Fruit fly (Drosophila melanogaster): ENCODE measurements around the gene CG11374.

CG11374 gene

dm6 chr2L:110046-110445 is 33.9 kb downstream of the CG11374 start:
- TF ChIP-seq ovo (GFP tag; optimal IDR thresholded peaks at IDR 0.05) (no peak), CG12768 (GFP tag; optimal IDR thresholded peaks at IDR 0.05) (no peak), CG33017 (tag; optimal IDR thresholded peaks at IDR 0.05) (no peak), tj (GFP tag; optimal IDR thresholded peaks at IDR 0.05) (peak; percentile 99)

dm6 chr2L:114429-114828 is 38.3 kb downstream of the CG11374 start, which contains the start of gene ND-15:
TSS of gene ND-15 (plus strand) at chr2L:114726.
- TF ChIP-seq tj (GFP tag; optimal IDR thresholded peaks at IDR 0.05) (peak; percentile 21), ovo (GFP tag; optimal IDR thresholded peaks at IDR 0.05) (peak; percentile 88), bab1 (GFP tag; optimal IDR thresholded peaks at IDR 0.05) (peak; percentile 72), kay (GFP tag; ENCODE audit: borderline replicate concordance) (peak; percentile 11), CG14711 (tag; optimal IDR thresholded peaks at IDR 0.05) (no peak), CG5204 (GFP tag; optimal IDR thresholded peaks at IDR 0.05) (no peak), CG7045 (GFP tag; optimal IDR thresholded peaks at IDR 0.05) (no peak)

DNA sequence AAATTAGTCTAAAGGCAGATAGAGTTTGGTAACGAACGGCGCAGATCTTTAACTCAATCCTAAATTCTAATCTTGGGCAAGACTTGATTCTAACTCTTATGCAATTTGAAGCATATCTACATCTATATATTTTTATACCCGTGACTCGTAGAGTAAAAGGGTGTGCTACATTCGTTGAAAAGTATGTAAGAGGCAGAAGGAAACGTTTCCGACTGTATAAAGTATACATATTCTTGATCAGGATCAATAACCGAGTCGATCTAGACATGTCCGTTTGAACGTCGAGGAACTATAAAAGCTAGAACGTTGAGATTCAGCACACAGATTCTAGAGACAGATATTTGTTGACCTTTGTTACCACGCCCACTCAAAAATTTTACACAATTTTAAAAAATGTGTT is 40.2 kb downstream of the CG11374 start, which contains the start of gene CG13694:
CG13694 (minus strand) TSS at position 101 of the 400 bp plus-strand sequence.
- TF ChIP-seq Clk (GFP tag; optimal IDR thresholded peaks at IDR 0.05) (no peak), CG7045 (GFP tag; optimal IDR thresholded peaks at IDR 0.05) (no peak)

dm6 chr2L:117750-118149 is 41.6 kb downstream of the CG11374 start:
- no peak for TF ChIP-seq toe (GFP tag; optimal IDR thresholded peaks at IDR 0.05)
- TF ChIP-seq ovo (GFP tag; optimal IDR thresholded peaks at IDR 0.05): peak; percentile 1
- peak; percentile 2 for TF ChIP-seq kay (GFP tag; ENCODE audit: borderline replicate concordance)

DNA sequence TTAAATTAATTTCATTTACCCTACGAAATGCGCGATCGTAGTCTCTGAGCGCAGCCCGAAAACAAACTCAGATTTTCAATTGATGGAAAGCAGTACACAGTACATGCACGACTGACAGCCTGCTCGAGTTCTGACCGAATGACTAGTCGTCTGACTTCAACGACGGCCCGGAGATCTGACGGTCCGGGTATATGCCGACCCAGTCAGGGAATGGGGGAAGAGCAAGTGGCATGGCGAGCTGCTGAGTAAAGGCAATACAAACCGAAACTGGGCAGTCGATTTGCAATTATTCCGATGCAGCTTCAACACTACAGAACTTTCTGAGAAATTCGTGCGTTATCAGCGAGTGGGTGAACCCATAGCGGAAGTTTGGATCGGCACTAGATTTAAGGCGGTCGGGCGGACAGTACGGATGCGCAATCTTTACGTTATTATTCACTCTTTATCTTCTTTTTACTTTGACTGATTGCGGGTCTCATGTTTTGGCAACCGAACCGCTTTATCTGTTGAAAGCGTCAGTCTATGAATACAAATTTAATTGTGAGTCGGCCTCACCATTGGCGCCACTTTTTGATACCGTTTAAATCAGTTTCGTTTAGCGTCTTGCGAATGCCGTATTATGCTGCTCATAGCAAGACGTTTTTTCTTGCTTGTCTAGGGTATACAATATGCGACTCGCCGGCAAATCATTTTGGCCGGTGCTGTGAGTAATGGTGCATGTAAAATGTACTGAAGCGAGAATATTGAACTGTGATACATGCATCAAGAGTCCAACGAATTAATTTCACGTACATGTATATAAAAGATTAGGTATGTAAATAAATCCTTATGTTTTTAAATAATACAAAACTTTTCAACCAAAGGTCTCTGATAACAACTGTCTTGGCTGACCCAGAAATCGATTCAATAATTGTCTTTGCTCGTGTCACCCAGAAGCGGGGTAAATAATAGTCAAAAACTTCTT is 44.6 kb downstream of the CG11374 start:
- peak; percentile 74 for TF ChIP-seq cic (GFP tag; optimal IDR thresholded peaks at IDR 0.05)
- peak; percentile 54 for TF ChIP-seq CG12768 (GFP tag; optimal IDR thresholded peaks at IDR 0.05)
- TF ChIP-seq pad (GFP tag; optimal IDR thresholded peaks at IDR 0.05): no peak
- TF ChIP-seq CG11617 (GFP tag; optimal IDR thresholded peaks at IDR 0.05): no peak
- peak; percentile 77 for TF ChIP-seq kay (GFP tag; ENCODE audit: borderline replicate concordance)
- no peak for TF ChIP-seq cnc (optimal IDR thresholded peaks at IDR 0.05)

dm6 chr2L:121456-121831 is 45.3 kb downstream of the CG11374 start, which contains the start of gene CG4822:
TSS of gene CG4822 (minus strand) at chr2L:121754.
- TF ChIP-seq bab1 (GFP tag; optimal IDR thresholded peaks at IDR 0.05) (no peak), CG5204 (GFP tag; optimal IDR thresholded peaks at IDR 0.05) (no peak), pad (GFP tag; optimal IDR thresholded peaks at IDR 0.05) (no peak), CG7101 (tag; optimal IDR thresholded peaks at IDR 0.05) (no peak), CG33017 (tag; optimal IDR thresholded peaks at IDR 0.05) (no peak), CG14711 (tag; optimal IDR thresholded peaks at IDR 0.05) (no peak), toe (GFP tag; optimal IDR thresholded peaks at IDR 0.05) (no peak), cnc (optimal IDR thresholded peaks at IDR 0.05) (no peak)

- TF ChIP-seq CG7101 (tag; optimal IDR thresholded peaks at IDR 0.05): no peak
- TF ChIP-seq kay (GFP tag; ENCODE audit: borderline replicate concordance): peak; percentile 92
These were observed 46.2 kb downstream of the CG11374 start for dm6 chr2L:122167-123006.

DNA sequence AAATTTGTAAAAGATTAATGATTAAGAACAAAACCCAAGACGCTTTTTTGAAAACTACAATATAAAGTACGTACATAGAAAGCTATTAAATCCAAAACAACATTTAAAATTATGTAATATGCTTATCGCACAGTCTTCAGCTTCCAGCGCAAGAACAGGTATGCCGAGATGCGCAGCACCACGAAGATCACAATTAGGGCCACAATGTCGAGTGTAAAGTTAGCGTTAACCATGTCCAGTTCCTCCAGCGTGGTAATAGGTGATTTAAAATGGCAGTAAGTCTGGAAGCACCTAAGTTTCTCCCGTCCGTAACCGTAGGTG is 46.8 kb downstream of the CG11374 start:
- TF ChIP-seq kay (GFP tag; ENCODE audit: borderline replicate concordance) (peak; percentile 66), pad (GFP tag; optimal IDR thresholded peaks at IDR 0.05) (no peak)
